Worm (Caenorhabditis elegans) whole organism, L2 larva: ENCODE measurements around the gene slc-36.3.

Source experiments
- ceh-82 ChIP-seq: fragments of 150-350 bp; optimal IDR thresholded peaks from 2 replicates; lab custom pipeline; 2014; ENCODE audit warnings: missing biosample characterization, missing genetic modification characterization
- dmd-4 ChIP-seq: sonication (generic microtip); optimal IDR thresholded peaks from 2 replicates; lab custom pipeline; 2017; ENCODE audit warnings: missing biosample characterization, missing genetic modification characterization
- egl-27 ChIP-seq: sonication (generic microtip); optimal IDR thresholded peaks from 3 replicates; lab custom pipeline; 2017; ENCODE audit warnings: missing biosample characterization, missing genetic modification reagents, missing genetic modification characterization
- lsy-2 ChIP-seq, 2 experiments: fragments of 150-350 bp in 1 of 2; sonication (generic microtip) in 1 of 2; optimal IDR thresholded peaks; 2 replicates each; lab custom pipeline; 2014 to 2017; ENCODE audit warnings: missing biosample characterization in 2 of 2, missing genetic modification characterization in 2 of 2
- nhr-25 ChIP-seq: fragments of 150-350 bp; sonication (generic microtip); optimal IDR thresholded peaks from 3 replicates; lab custom pipeline; 2014; ENCODE audit warnings: missing biosample characterization, missing genetic modification characterization
- skn-1 ChIP-seq: sonication (generic microtip); optimal IDR thresholded peaks from 2 replicates; lab custom pipeline; 2017; ENCODE audit warnings: missing biosample characterization, missing genetic modification characterization
- unc-62 ChIP-seq: fragments of 150-350 bp; optimal IDR thresholded peaks from 2 replicates; lab custom pipeline; 2014; ENCODE audit warnings: missing biosample characterization, missing genetic modification reagents, missing genetic modification characterization

DNA sequence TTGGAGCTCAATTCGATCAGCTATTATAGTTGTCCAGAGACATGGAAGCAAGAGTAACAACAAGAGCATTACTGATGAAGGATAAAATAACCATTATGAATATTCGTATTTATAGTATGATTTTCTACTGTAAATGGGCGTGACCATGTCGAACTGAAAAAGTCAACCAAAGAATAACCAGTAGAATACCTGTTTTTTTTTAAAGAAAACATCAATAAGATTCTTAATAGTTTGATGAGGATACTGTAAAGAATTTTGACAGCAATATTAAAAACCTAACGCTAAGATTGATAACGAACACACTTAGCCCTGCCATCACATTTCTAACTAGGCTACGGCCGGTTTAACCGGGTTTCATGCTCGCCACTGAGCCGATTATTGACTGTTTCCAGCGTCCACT lies 9.0 kb upstream of the slc-36.3 start, which contains the start of gene vmo-1:
- TF ChIP-seq skn-1 (tag; lab: Kevin White, UChicago) = no peak
- no peak for TF ChIP-seq ceh-82
- no peak for TF ChIP-seq lsy-2 (tag; optimal IDR thresholded peaks at IDR 0.05; lab: Kevin White, UChicago)
- no peak for TF ChIP-seq egl-27 (tag; lab: Kevin White, UChicago)
- TF ChIP-seq nhr-25 (tag; lab: Kevin White, UChicago) = no peak
- no peak for TF ChIP-seq dmd-4 (tag; lab: Kevin White, UChicago)
- no peak for TF ChIP-seq unc-62
